Worm (Caenorhabditis elegans): ENCODE data around the gene pfn-3.

Gene pfn-3

ce11 chrX:1117252-1117651 lies 36.8 kb upstream of the pfn-3 start:
- no peak for TF ChIP-seq ztf-29 (GFP tag; IDR thresholded peaks at IDR 0.05)
- no peak for TF ChIP-seq T22C8.4 (GFP tag; IDR thresholded peaks at IDR 0.05)
- no peak for TF ChIP-seq flt-1 (GFP tag; IDR thresholded peaks at IDR 0.05)
- TF ChIP-seq klf-2 (GFP tag; conservative IDR thresholded peaks at IDR 0.05), result no peak
- no peak for TF ChIP-seq ref-1 (GFP tag; conservative IDR thresholded peaks at IDR 0.05)
- no peak for TF ChIP-seq ztf-23 (GFP tag; IDR thresholded peaks at IDR 0.05)
- TF ChIP-seq tab-1 (GFP tag; IDR thresholded peaks at IDR 0.05), result no peak
- TF ChIP-seq cog-1 (tag; optimal IDR thresholded peaks at IDR 0.05), result no peak
- TF ChIP-seq med-1 (GFP tag; optimal IDR thresholded peaks at IDR 0.05; ENCODE audit: insufficient read depth), result no peak

ce11 chrX:1115207-1115606 lies 34.8 kb upstream of the pfn-3 start:
- TF ChIP-seq T22C8.4 (GFP tag; IDR thresholded peaks at IDR 0.05) (no peak), med-1 (GFP tag; optimal IDR thresholded peaks at IDR 0.05; ENCODE audit: insufficient read depth) (no peak), ztf-23 (GFP tag; IDR thresholded peaks at IDR 0.05) (no peak), tab-1 (GFP tag; IDR thresholded peaks at IDR 0.05) (no peak), klf-2 (GFP tag; conservative IDR thresholded peaks at IDR 0.05) (no peak), ref-1 (GFP tag; conservative IDR thresholded peaks at IDR 0.05) (no peak), flt-1 (GFP tag; IDR thresholded peaks at IDR 0.05) (no peak), cog-1 (tag; optimal IDR thresholded peaks at IDR 0.05) (no peak), ztf-29 (GFP tag; IDR thresholded peaks at IDR 0.05) (no peak)

ce11 chrX:1111603-1112002 lies 31.2 kb upstream of the pfn-3 start, which contains the start of gene C05D9.3:
Gene C05D9.3, plus strand, starts transcription at chrX:1111903.
- TF ChIP-seq ztf-23 (GFP tag; IDR thresholded peaks at IDR 0.05), result no peak
- no peak for TF ChIP-seq cog-1 (tag; optimal IDR thresholded peaks at IDR 0.05)
- no peak for TF ChIP-seq med-1 (GFP tag; optimal IDR thresholded peaks at IDR 0.05; ENCODE audit: insufficient read depth)
- no peak for TF ChIP-seq T22C8.4 (GFP tag; IDR thresholded peaks at IDR 0.05)
- TF ChIP-seq flt-1 (GFP tag; IDR thresholded peaks at IDR 0.05), result no peak
- no peak for TF ChIP-seq ztf-29 (GFP tag; IDR thresholded peaks at IDR 0.05)
- TF ChIP-seq ref-1 (GFP tag; conservative IDR thresholded peaks at IDR 0.05), result no peak
- no peak for TF ChIP-seq klf-2 (GFP tag; conservative IDR thresholded peaks at IDR 0.05)
- no peak for TF ChIP-seq tab-1 (GFP tag; IDR thresholded peaks at IDR 0.05)

- TF ChIP-seq ref-1 (GFP tag; conservative IDR thresholded peaks at IDR 0.05) (no peak), flt-1 (GFP tag; IDR thresholded peaks at IDR 0.05) (no peak), tab-1 (GFP tag; IDR thresholded peaks at IDR 0.05) (no peak), T22C8.4 (GFP tag; IDR thresholded peaks at IDR 0.05) (no peak), ztf-23 (GFP tag; IDR thresholded peaks at IDR 0.05) (no peak), klf-2 (GFP tag; conservative IDR thresholded peaks at IDR 0.05) (no peak), ztf-29 (GFP tag; IDR thresholded peaks at IDR 0.05) (no peak), cog-1 (tag; optimal IDR thresholded peaks at IDR 0.05) (no peak), med-1 (GFP tag; optimal IDR thresholded peaks at IDR 0.05; ENCODE audit: insufficient read depth) (no peak)
Measured at ce11 chrX:1110723-1111122, 30.3 kb upstream of the pfn-3 start.

- TF ChIP-seq ref-1 (GFP tag; conservative IDR thresholded peaks at IDR 0.05), result no peak
- no peak for TF ChIP-seq med-1 (GFP tag; optimal IDR thresholded peaks at IDR 0.05; ENCODE audit: insufficient read depth)
- no peak for TF ChIP-seq flt-1 (GFP tag; IDR thresholded peaks at IDR 0.05)
- no peak for TF ChIP-seq tab-1 (GFP tag; IDR thresholded peaks at IDR 0.05)
- no peak for TF ChIP-seq T22C8.4 (GFP tag; IDR thresholded peaks at IDR 0.05)
- no peak for TF ChIP-seq ztf-23 (GFP tag; IDR thresholded peaks at IDR 0.05)
- TF ChIP-seq klf-2 (GFP tag; conservative IDR thresholded peaks at IDR 0.05), result no peak
- TF ChIP-seq cog-1 (tag; optimal IDR thresholded peaks at IDR 0.05), result no peak
- TF ChIP-seq ztf-29 (GFP tag; IDR thresholded peaks at IDR 0.05), result no peak
Measured at ce11 chrX:1108874-1109273, 28.4 kb upstream of the pfn-3 start.

ce11 chrX:1107758-1108157 lies 27.3 kb upstream of the pfn-3 start, which contains the start of gene C05D9.4:
Gene C05D9.4, plus strand, starts transcription at chrX:1108058.
- TF ChIP-seq ztf-23 (GFP tag; IDR thresholded peaks at IDR 0.05), result no peak
- TF ChIP-seq flt-1 (GFP tag; IDR thresholded peaks at IDR 0.05), result no peak
- TF ChIP-seq klf-2 (GFP tag; conservative IDR thresholded peaks at IDR 0.05), result no peak
- no peak for TF ChIP-seq med-1 (GFP tag; optimal IDR thresholded peaks at IDR 0.05; ENCODE audit: insufficient read depth)
- TF ChIP-seq ztf-29 (GFP tag; IDR thresholded peaks at IDR 0.05), result no peak
- no peak for TF ChIP-seq T22C8.4 (GFP tag; IDR thresholded peaks at IDR 0.05)
- no peak for TF ChIP-seq cog-1 (tag; optimal IDR thresholded peaks at IDR 0.05)
- no peak for TF ChIP-seq ref-1 (GFP tag; conservative IDR thresholded peaks at IDR 0.05)
- no peak for TF ChIP-seq tab-1 (GFP tag; IDR thresholded peaks at IDR 0.05)

ce11 chrX:1103702-1104262 lies 23.3 kb upstream of the pfn-3 start, which contains the start of gene ife-4:
Gene ife-4, plus strand, starts transcription at chrX:1104212.
- TF ChIP-seq ref-1 (GFP tag; conservative IDR thresholded peaks at IDR 0.05) (no peak), T22C8.4 (GFP tag; IDR thresholded peaks at IDR 0.05) (peak; percentile 76), ztf-23 (GFP tag; IDR thresholded peaks at IDR 0.05) (0 out of 2 replicates have a peak, but pooled peaks have one; percentile 38), flt-1 (GFP tag; IDR thresholded peaks at IDR 0.05) (peak; percentile 67; the same call in 1 of the 2 replicates), ztf-29 (GFP tag; IDR thresholded peaks at IDR 0.05) (no peak), tab-1 (GFP tag; IDR thresholded peaks at IDR 0.05) (no peak), cog-1 (tag; optimal IDR thresholded peaks at IDR 0.05) (peak; percentile 54), klf-2 (GFP tag; conservative IDR thresholded peaks at IDR 0.05) (no peak)

- TF ChIP-seq T22C8.4 (GFP tag; IDR thresholded peaks at IDR 0.05) (no peak), klf-2 (GFP tag; conservative IDR thresholded peaks at IDR 0.05) (no peak), cog-1 (tag; optimal IDR thresholded peaks at IDR 0.05) (no peak), tab-1 (GFP tag; IDR thresholded peaks at IDR 0.05) (no peak), ref-1 (GFP tag; conservative IDR thresholded peaks at IDR 0.05) (no peak), ztf-23 (GFP tag; IDR thresholded peaks at IDR 0.05) (no peak), ztf-29 (GFP tag; IDR thresholded peaks at IDR 0.05) (no peak), flt-1 (GFP tag; IDR thresholded peaks at IDR 0.05) (no peak), med-1 (GFP tag; optimal IDR thresholded peaks at IDR 0.05; ENCODE audit: insufficient read depth) (no peak)
Measured at ce11 chrX:1096808-1097207, 16.4 kb upstream of the pfn-3 start, which contains the start of the genes pigx-1 and rme-6. Gene pigx-1, minus strand, starts transcription at chrX:1097013. Gene rme-6, plus strand, starts transcription at chrX:1097152.

ce11 chrX:1094332-1094731 lies 13.9 kb upstream of the pfn-3 start:
- TF ChIP-seq cog-1 (tag; optimal IDR thresholded peaks at IDR 0.05), result no peak
- no peak for TF ChIP-seq klf-2 (GFP tag; conservative IDR thresholded peaks at IDR 0.05)
- TF ChIP-seq ref-1 (GFP tag; conservative IDR thresholded peaks at IDR 0.05), result no peak
- TF ChIP-seq tab-1 (GFP tag; IDR thresholded peaks at IDR 0.05), result no peak
- no peak for TF ChIP-seq med-1 (GFP tag; optimal IDR thresholded peaks at IDR 0.05; ENCODE audit: insufficient read depth)
- no peak for TF ChIP-seq ztf-29 (GFP tag; IDR thresholded peaks at IDR 0.05)
- TF ChIP-seq flt-1 (GFP tag; IDR thresholded peaks at IDR 0.05), result no peak
- TF ChIP-seq T22C8.4 (GFP tag; IDR thresholded peaks at IDR 0.05), result no peak
- no peak for TF ChIP-seq ztf-23 (GFP tag; IDR thresholded peaks at IDR 0.05)
